Worm (Caenorhabditis elegans) whole organism, young adult: ENCODE measurements around the gene F36H5.12.

ENCODE experiments used
- ceh-100 ChIP-seq: fragments of 200-800 bp; sonication (Bioruptor generic); IDR thresholded peaks from 2 replicates; pipeline ENCODE4 v1.3.6; 2022; ENCODE audit warnings: missing genetic modification reagents, missing genetic modification characterization, missing compliant biosample characterization
- dpl-1 ChIP-seq: fragments of 150-350 bp; optimal IDR thresholded peaks from 2 replicates; lab custom pipeline; 2014; ENCODE audit warnings: missing biosample characterization, missing genetic modification reagents, missing genetic modification characterization
- let-607 ChIP-seq, 2 experiments: fragments of 200-800 bp in 1 of 2; sonication (Bioruptor generic) in 1 of 2; sonication (generic microtip) in 1 of 2; optimal IDR thresholded peaks; 2 replicates each; lab custom pipeline; 2016 to 2018; ENCODE audit warnings: mild to moderate bottlenecking in 2 of 2, missing compliant biosample characterization in 2 of 2, missing genetic modification characterization in 2 of 2, moderate library complexity in 2 of 2, missing genotype in 1 of 2
- pha-4 ChIP-seq: fragments of 150-350 bp; sonication (generic microtip); optimal IDR thresholded peaks from 2 replicates; lab custom pipeline; 2014; ENCODE audit warnings: missing biosample characterization, missing genetic modification reagents, missing genetic modification characterization

- TF ChIP-seq dpl-1 (no peak), ceh-100 (GFP tag; lab: Robert Waterston, UW) (no peak), let-607 (tag; optimal IDR thresholded peaks at IDR 0.05; lab: Kevin White, UChicago) (no peak), pha-4 (tag; lab: Kevin White, UChicago) (no peak)
Measured at ce11 chrII:1782474-1782873, 39.8 kb downstream of the F36H5.12 start, which contains the start of gene math-4.
